Fruit fly (Drosophila melanogaster) whole organism, embryonic: ENCODE results near the gene CG31680.

Experiments
- Aef1 ChIP-seq: fragments of 200-800 bp; sonication (Bioruptor generic); IDR thresholded peaks from 3 replicates; pipeline ENCODE4 v1.3.6; 2022; ENCODE audit warnings: missing biosample characterization, missing genetic modification characterization
- Asciz ChIP-seq: fragments of 200-800 bp; sonication (Bioruptor generic); optimal IDR thresholded peaks from 2 replicates; lab custom pipeline; 2017; ENCODE audit warnings: missing biosample characterization, mild to moderate bottlenecking, missing genetic modification characterization, missing genetic modification reagents
- Awh ChIP-seq: fragments of 200-800 bp; sonication (Bioruptor generic); IDR thresholded peaks from 2 replicates; pipeline ENCODE4, ENCODE4 v1.3.6; 2022; ENCODE audit warnings: missing biosample characterization, missing genetic modification characterization
- CG12219 ChIP-seq: fragments of 200-800 bp; sonication (Bioruptor generic); optimal IDR thresholded peaks from 3 replicates; lab custom pipeline; 2018; ENCODE audit warnings: missing biosample characterization, mild to moderate bottlenecking, missing genetic modification characterization
- CG12744 ChIP-seq: fragments of 200-800 bp; sonication (Bioruptor generic); optimal IDR thresholded peaks from 2 replicates; lab custom pipeline; 2016; ENCODE audit warnings: missing biosample characterization, missing genetic modification characterization
- CG14050 ChIP-seq: fragments of 200-800 bp; sonication (Bioruptor generic); IDR thresholded peaks from 3 replicates; pipeline ENCODE4 v1.3.6; 2022; ENCODE audit warnings: missing biosample characterization, missing genetic modification characterization
- CG14860 ChIP-seq: fragments of 200-800 bp; sonication (Bioruptor generic); IDR thresholded peaks from 3 replicates; pipeline ENCODE4 v1.3.6; 2022; ENCODE audit warnings: missing biosample characterization, missing genetic modification characterization; ENCODE audit not compliant: partially characterized antibody
- CG14965 ChIP-seq: fragments of 200-800 bp; sonication (Bioruptor generic); optimal IDR thresholded peaks from 2 replicates; lab custom pipeline; 2016; ENCODE audit warnings: missing biosample characterization, missing genetic modification characterization, borderline replicate concordance
- CG17829 ChIP-seq: fragments of 200-800 bp; optimal IDR thresholded peaks from 2 replicates; lab custom pipeline; 2019; ENCODE audit warnings: missing biosample characterization, mild to moderate bottlenecking, missing genetic modification characterization, moderate library complexity
- CG2129 ChIP-seq: fragments of 200-800 bp; sonication (Bioruptor generic); IDR thresholded peaks from 2 replicates; pipeline ENCODE4 v1.3.6; 2022; ENCODE audit warnings: missing biosample characterization, missing genetic modification characterization; ENCODE audit not compliant: partially characterized antibody
- CG32767 ChIP-seq: fragments of 200-800 bp; sonication (Bioruptor generic); IDR thresholded peaks from 2 replicates; pipeline ENCODE4 v1.3.6; 2022; ENCODE audit warnings: missing biosample characterization, missing genetic modification characterization
- CG33557 ChIP-seq: fragments of 200-800 bp; sonication (Bioruptor generic); optimal IDR thresholded peaks from 2 replicates; lab custom pipeline; 2019; ENCODE audit warnings: missing biosample characterization, mild to moderate bottlenecking, missing genetic modification characterization, moderate library complexity
- CG6791 ChIP-seq: fragments of 200-800 bp; sonication (Bioruptor generic); IDR thresholded peaks from 3 replicates; pipeline ENCODE4 v1.3.6; 2022; ENCODE audit warnings: missing biosample characterization, missing genetic modification characterization; ENCODE audit not compliant: partially characterized antibody
- CG8359 ChIP-seq: fragments of 200-800 bp; sonication (Bioruptor generic); optimal IDR thresholded peaks from 2 replicates; lab custom pipeline; 2017; ENCODE audit warnings: missing biosample characterization, mild to moderate bottlenecking, missing genetic modification characterization, borderline replicate concordance
- CG9609 ChIP-seq: fragments of 200-800 bp; sonication (Bioruptor generic); optimal IDR thresholded peaks from 3 replicates; lab custom pipeline; 2016; ENCODE audit warnings: missing biosample characterization, missing genetic modification characterization
- CG9876 ChIP-seq: fragments of 200-800 bp; sonication (Bioruptor generic); optimal IDR thresholded peaks from 2 replicates; lab custom pipeline; 2016; ENCODE audit warnings: missing biosample characterization, missing genetic modification characterization
- Dbx ChIP-seq: fragments of 200-800 bp; sonication (Bioruptor generic); IDR thresholded peaks from 3 replicates; pipeline ENCODE4 v1.3.6; 2022; ENCODE audit warnings: missing biosample characterization, missing genetic modification characterization
- Dfd ChIP-seq, 2 experiments: fragments of >200 bp; optimal IDR thresholded peaks; 2 replicates each; lab custom pipeline; 2017; ENCODE audit warnings: missing biosample characterization in 2 of 2, missing genetic modification characterization in 2 of 2
- GATAe ChIP-seq: fragments of 200-800 bp; sonication (Bioruptor generic); conservative IDR thresholded peaks from 2 replicates; pipeline ENCODE4 v1.3.6; 2022; ENCODE audit warnings: missing biosample characterization, missing genetic modification characterization
- Gsc ChIP-seq: fragments of 200-800 bp; sonication (Bioruptor generic); IDR thresholded peaks from 2 replicates; pipeline ENCODE4 v1.3.6; 2022; ENCODE audit warnings: missing biosample characterization, missing genetic modification characterization
- Hr51 ChIP-seq, 2 experiments: fragments of 200-800 bp; sonication (Bioruptor generic); optimal IDR thresholded peaks; 2 replicates in 1 of 2; 3 replicates in 1 of 2; lab custom pipeline; 2016 to 2018; ENCODE audit warnings: missing biosample characterization in 2 of 2, missing genetic modification characterization in 2 of 2, mild to moderate bottlenecking in 1 of 2, moderate library complexity in 1 of 2
- Mes4 ChIP-seq: fragments of 200-800 bp; sonication (Bioruptor generic); optimal IDR thresholded peaks from 2 replicates; lab custom pipeline; 2016; ENCODE audit warnings: missing biosample characterization, missing genetic modification characterization
- NC2α ChIP-seq: fragments of 200-800 bp; sonication (Bioruptor generic); optimal IDR thresholded peaks from 2 replicates; lab custom pipeline; 2016; ENCODE audit warnings: missing biosample characterization, missing genetic modification characterization
- Nf-YC ChIP-seq: fragments of 200-800 bp; optimal IDR thresholded peaks from 3 replicates; lab custom pipeline; 2019; ENCODE audit warnings: missing biosample characterization, mild to moderate bottlenecking, missing genetic modification characterization, moderate library complexity
- NfI ChIP-seq: fragments of 200-800 bp; sonication (Bioruptor generic); optimal IDR thresholded peaks from 3 replicates; lab custom pipeline; 2018; ENCODE audit warnings: missing biosample characterization, mild to moderate bottlenecking, missing genetic modification characterization, moderate library complexity
- Rx ChIP-seq: fragments of 200-800 bp; sonication (Bioruptor generic); IDR thresholded peaks from 2 replicates; pipeline ENCODE4 v1.3.6; 2022; ENCODE audit warnings: missing biosample characterization, missing genetic modification characterization
- Xrp1 ChIP-seq: fragments of 200-800 bp; sonication (Bioruptor generic); IDR thresholded peaks from 2 replicates; pipeline ENCODE4 v1.3.6; 2022; ENCODE audit warnings: missing biosample characterization, missing genetic modification characterization
- ara ChIP-seq: fragments of 200-800 bp; sonication (Bioruptor generic); IDR thresholded peaks from 2 replicates; pipeline ENCODE4 v1.3.6; 2022; ENCODE audit warnings: missing biosample characterization, missing genetic modification characterization
- br ChIP-seq: fragments of >200 bp; optimal IDR thresholded peaks from 2 replicates; lab custom pipeline; 2017
- bsh ChIP-seq, 2 experiments: fragments of 200-800 bp; sonication (Bioruptor generic); optimal IDR thresholded peaks; 2 replicates each; lab custom pipeline; 2017 to 2018; ENCODE audit warnings: mild to moderate bottlenecking in 2 of 2, missing biosample characterization in 2 of 2, missing genetic modification characterization in 2 of 2, moderate library complexity in 1 of 2
- croc ChIP-seq: fragments of 200-800 bp; sonication (Bioruptor generic); conservative IDR thresholded peaks from 3 replicates; pipeline ENCODE4 v1.3.6; 2022; ENCODE audit warnings: missing biosample characterization, missing genetic modification characterization
- dmrt11E ChIP-seq: fragments of 200-800 bp; sonication (Bioruptor generic); optimal IDR thresholded peaks from 3 replicates; lab custom pipeline; 2018; ENCODE audit warnings: missing biosample characterization, mild to moderate bottlenecking, missing genetic modification characterization, moderate library complexity
- emc ChIP-seq: fragments of 200-800 bp; sonication (Bioruptor generic); optimal IDR thresholded peaks from 2 replicates; lab custom pipeline; 2016; ENCODE audit warnings: missing biosample characterization, missing genetic modification characterization
- en ChIP-seq: fragments of 200-800 bp; sonication (Bioruptor generic); optimal IDR thresholded peaks from 2 replicates; lab custom pipeline; 2016; ENCODE audit warnings: missing biosample characterization, missing genetic modification characterization
- esg ChIP-seq: fragments of 200-800 bp; sonication (Bioruptor generic); conservative IDR thresholded peaks from 2 replicates; pipeline ENCODE4 v1.3.6; 2022; ENCODE audit warnings: missing biosample characterization, missing genetic modification characterization
- eyg ChIP-seq: fragments of 200-800 bp; sonication (Bioruptor generic); optimal IDR thresholded peaks from 3 replicates; lab custom pipeline; 2016; ENCODE audit warnings: missing biosample characterization, missing genetic modification characterization
- ftz-f1 ChIP-seq: fragments of 200-800 bp; sonication (Bioruptor generic); optimal IDR thresholded peaks from 2 replicates; lab custom pipeline; 2016; ENCODE audit warnings: missing biosample characterization, missing genetic modification characterization
- fu2 ChIP-seq: fragments of 200-800 bp; sonication (Bioruptor generic); optimal IDR thresholded peaks from 2 replicates; lab custom pipeline; 2016; ENCODE audit warnings: missing biosample characterization, missing genetic modification characterization
- gce ChIP-seq: fragments of 200-800 bp; sonication (Bioruptor generic); IDR thresholded peaks from 3 replicates; pipeline ENCODE4 v1.3.6; 2022; ENCODE audit warnings: missing biosample characterization, missing genetic modification characterization
- gem ChIP-seq: fragments of 200-800 bp; sonication (Bioruptor generic); optimal IDR thresholded peaks from 2 replicates; lab custom pipeline; 2019; ENCODE audit warnings: missing biosample characterization, mild to moderate bottlenecking, missing genetic modification characterization, moderate library complexity
- klu ChIP-seq: fragments of 200-800 bp; sonication (Bioruptor generic); IDR thresholded peaks from 2 replicates; pipeline ENCODE4 v1.3.6; 2022; ENCODE audit warnings: missing biosample characterization, missing genetic modification characterization
- nau ChIP-seq: fragments of 200-800 bp; sonication (Bioruptor generic); optimal IDR thresholded peaks from 3 replicates; lab custom pipeline; 2017; ENCODE audit warnings: missing biosample characterization, mild to moderate bottlenecking, missing genetic modification characterization, missing genetic modification reagents
- nom ChIP-seq: fragments of 200-800 bp; sonication (Bioruptor generic); optimal IDR thresholded peaks from 2 replicates; lab custom pipeline; 2017; ENCODE audit warnings: missing biosample characterization, missing genetic modification characterization, mild to moderate bottlenecking, moderate library complexity, missing genetic modification reagents
- otp ChIP-seq: fragments of 200-800 bp; sonication (Bioruptor generic); IDR thresholded peaks from 3 replicates; pipeline ENCODE4, ENCODE4 v1.3.6; 2022; ENCODE audit warnings: missing biosample characterization, missing genetic modification characterization
- peb ChIP-seq: fragments of 200-800 bp; sonication (Bioruptor generic); IDR thresholded peaks from 2 replicates; pipeline ENCODE4 v1.3.6; 2022; ENCODE audit warnings: missing biosample characterization, missing genetic modification characterization
- repo ChIP-seq: fragments of 200-800 bp; sonication (Bioruptor generic); optimal IDR thresholded peaks from 2 replicates; lab custom pipeline; 2016; ENCODE audit warnings: missing biosample characterization, missing genetic modification characterization
- rib ChIP-seq: fragments of 200-800 bp; sonication (Bioruptor generic); IDR thresholded peaks from 2 replicates; pipeline ENCODE4 v1.3.6; 2022; ENCODE audit warnings: missing biosample characterization, missing genetic modification characterization
- row ChIP-seq: fragments of 200-800 bp; sonication (Bioruptor generic); IDR thresholded peaks from 3 replicates; pipeline ENCODE4 v1.3.6; 2022; ENCODE audit warnings: missing biosample characterization, missing genetic modification characterization
- sc ChIP-seq, 3 experiments: fragments of >200 bp in 2 of 3; fragments of 200-800 bp in 1 of 3; sonication (Bioruptor generic) in 1 of 3; optimal IDR thresholded peaks; 2 replicates in 2 of 3; 3 replicates in 1 of 3; lab custom pipeline; 2017; ENCODE audit warnings: mild to moderate bottlenecking in 1 of 3, missing biosample characterization in 1 of 3, missing genetic modification characterization in 1 of 3, missing genetic modification reagents in 1 of 3
- stc ChIP-seq: fragments of 200-800 bp; sonication (Bioruptor generic); IDR thresholded peaks from 2 replicates; pipeline ENCODE4 v1.3.6; 2022; ENCODE audit warnings: missing biosample characterization, missing genetic modification characterization
- ttk ChIP-seq: fragments of 200-800 bp; sonication (Bioruptor generic); IDR thresholded peaks from 2 replicates; pipeline ENCODE4 v2.1.2; 2022; ENCODE audit warnings: missing biosample characterization, missing genetic modification characterization
- wor ChIP-seq: fragments of 200-800 bp; sonication (Bioruptor generic); IDR thresholded peaks from 2 replicates; pipeline ENCODE4 v1.3.6; 2022; ENCODE audit warnings: missing biosample characterization, missing genetic modification characterization

CG31680 gene

dm6 chr2L:20675875-20676274, 36.0 kb downstream of the CG31680 start, which contains the start of the genes CG31678 and IKKepsilon (continued):
- TF ChIP-seq Mes4 (GFP tag; lab: Kevin White, UChicago): no peak
- TF ChIP-seq emc (GFP tag; lab: Kevin White, UChicago): no peak
- no peak for TF ChIP-seq gce (GFP tag; lab: Robert Waterston, UW)
- no peak for TF ChIP-seq ttk (GFP tag; lab: Robert Waterston, UW)
- no peak for TF ChIP-seq ara (GFP tag; lab: Robert Waterston, UW)
- TF ChIP-seq peb (GFP tag; lab: Robert Waterston, UW): no peak
- no peak for TF ChIP-seq Dbx (GFP tag; lab: Robert Waterston, UW)
- TF ChIP-seq CG9876: no peak
- no peak for TF ChIP-seq CG12744 (GFP tag; lab: Kevin White, UChicago)
- TF ChIP-seq rib (GFP tag; lab: Robert Waterston, UW): no peak
- TF ChIP-seq CG33557 (GFP tag; lab: Kevin White, UChicago): no peak
- TF ChIP-seq Gsc (GFP tag; lab: Robert Waterston, UW): no peak
- peak; percentile 28; the same call in 1 of the 3 replicates for TF ChIP-seq CG14050 (GFP tag; lab: Robert Waterston, UW)
- no peak for TF ChIP-seq stc (GFP tag; lab: Robert Waterston, UW)
- no peak for TF ChIP-seq fu2
- TF ChIP-seq CG6791 (GFP tag; lab: Robert Waterston, UW): peak; percentile 90
- no peak for TF ChIP-seq gem (tag; lab: Kevin White, UChicago)
- no peak for TF ChIP-seq Asciz (GFP tag; lab: Kevin White, UChicago)
- TF ChIP-seq dmrt11E (tag; lab: Kevin White, UChicago): peak; percentile 24
- no peak for TF ChIP-seq CG8359 (GFP tag; lab: Kevin White, UChicago)
- no peak for TF ChIP-seq Awh (GFP tag; lab: Robert Waterston, UW)
- TF ChIP-seq CG17829 (tag; lab: Kevin White, UChicago): peak; percentile 63
- peak; percentile 42; the same call in 1 of the 2 replicates for TF ChIP-seq Xrp1
- no peak for TF ChIP-seq klu (GFP tag; lab: Robert Waterston, UW)
- TF ChIP-seq Nf-YC (tag; lab: Kevin White, UChicago): no peak
- TF ChIP-seq eyg (GFP tag; lab: Kevin White, UChicago): no peak
- TF ChIP-seq Dfd (GFP tag; optimal IDR thresholded peaks at IDR 0.05; lab: Kevin White, UChicago): no peak
- peak; percentile 58 for TF ChIP-seq esg (GFP tag; lab: Robert Waterston, UW)
- TF ChIP-seq wor (GFP tag; lab: Robert Waterston, UW): no peak
- TF ChIP-seq en (GFP tag; lab: Kevin White, UChicago): no peak
- TF ChIP-seq CG32767 (GFP tag; lab: Robert Waterston, UW): no peak
- TF ChIP-seq NfI (GFP tag; lab: Kevin White, UChicago): peak; percentile 34
- peak in 1 of 2 experiments; percentile 2 for TF ChIP-seq Hr51 (GFP tag; optimal IDR thresholded peaks at IDR 0.05; lab: Kevin White, UChicago)
- no peak for TF ChIP-seq CG9609 (GFP tag; lab: Kevin White, UChicago)
- TF ChIP-seq repo (GFP tag; lab: Kevin White, UChicago): no peak
- no peak for TF ChIP-seq GATAe (GFP tag; lab: Robert Waterston, UW)
- no peak for TF ChIP-seq br (lab: Kevin White, UChicago)
- TF ChIP-seq croc (GFP tag; lab: Robert Waterston, UW): no peak
- TF ChIP-seq otp (GFP tag; lab: Robert Waterston, UW): no peak
- 0 out of 3 replicates have a peak, but pooled peaks have one; percentile 15 for TF ChIP-seq Aef1 (GFP tag; lab: Robert Waterston, UW)
- no peak for TF ChIP-seq CG14965 (GFP tag; lab: Kevin White, UChicago)
- peak; percentile 73 for TF ChIP-seq CG2129 (GFP tag; lab: Robert Waterston, UW)
- no peak for TF ChIP-seq CG12219 (GFP tag; lab: Kevin White, UChicago)
- peak; percentile 81 for TF ChIP-seq row (GFP tag; lab: Robert Waterston, UW)
- TF ChIP-seq ftz-f1: no peak
- no peak for TF ChIP-seq Rx (GFP tag; lab: Robert Waterston, UW)
- peak; percentile 18 for TF ChIP-seq nom (GFP tag; lab: Kevin White, UChicago)
- TF ChIP-seq CG14860: peak; percentile 92
- TF ChIP-seq NC2α (GFP tag; lab: Kevin White, UChicago): no peak
- TF ChIP-seq nau (GFP tag; lab: Kevin White, UChicago): no peak
- TF ChIP-seq sc (optimal IDR thresholded peaks at IDR 0.05; lab: Kevin White, UChicago): no peak
- TF ChIP-seq sc (GFP tag; optimal IDR thresholded peaks at IDR 0.05; lab: Kevin White, UChicago): no peak
- TF ChIP-seq bsh (GFP tag; optimal IDR thresholded peaks at IDR 0.05; lab: Kevin White, UChicago): peak in 1 of 2 experiments; percentile 25
